Worm (Caenorhabditis elegans) whole organism, dauer: Measurements from ENCODE around the gene C25F6.8.

Experiments
- unc-62 ChIP-seq: sonication (generic microtip); optimal IDR thresholded peaks from 2 replicates; lab custom pipeline; 2017; ENCODE audit warnings: missing biosample characterization, missing genetic modification reagents, missing genetic modification characterization

C25F6.8 gene

ce11 chrX:5492820-5493382 is 44.9 kb downstream of the C25F6.8 start, which contains the start of the genes bus-8A and bus-8B:
Gene bus-8A (plus strand): TSS chrX:5492915.
Gene bus-8B (plus strand): TSS chrX:5493332.
- TF ChIP-seq unc-62: no peak
